Worm (Caenorhabditis elegans) whole organism, L3 larva: ENCODE measurements around the gene F13B6.1.
A peak's percentile ranks its signal among the peaks of the same experiment; 100 is the strongest.

ENCODE experiments used
- R02D3.7 ChIP-seq: fragments of 150-350 bp; optimal IDR thresholded peaks from 2 replicates; lab custom pipeline; 2014; ENCODE audit warnings: missing biosample characterization, missing genetic modification characterization
- ZK546.5 ChIP-seq: sonication (generic microtip); optimal IDR thresholded peaks from 2 replicates; lab custom pipeline; 2017; ENCODE audit warnings: missing biosample characterization, missing genetic modification characterization
- aly-2 ChIP-seq: fragments of 150-350 bp; optimal IDR thresholded peaks from 2 replicates; lab custom pipeline; 2014; ENCODE audit warnings: missing biosample characterization, missing genetic modification characterization
- ceh-16 ChIP-seq: sonication (generic microtip); optimal IDR thresholded peaks from 2 replicates; lab custom pipeline; 2017; ENCODE audit warnings: missing biosample characterization, missing genetic modification characterization
- ceh-28 ChIP-seq: fragments of 150-350 bp; optimal IDR thresholded peaks from 2 replicates; lab custom pipeline; 2014; ENCODE audit warnings: missing biosample characterization, missing genetic modification reagents, missing genetic modification characterization
- ceh-82 ChIP-seq: fragments of 150-350 bp; optimal IDR thresholded peaks from 2 replicates; lab custom pipeline; 2014; ENCODE audit warnings: missing biosample characterization, missing genetic modification characterization
- daf-12 ChIP-seq: fragments of 150-350 bp; optimal IDR thresholded peaks from 2 replicates; lab custom pipeline; 2014; ENCODE audit warnings: missing biosample characterization, missing genetic modification reagents, missing genetic modification characterization
- egl-5 ChIP-seq: fragments of 150-350 bp; optimal IDR thresholded peaks from 2 replicates; lab custom pipeline; 2017; ENCODE audit warnings: missing biosample characterization, missing genetic modification reagents, missing genetic modification characterization, inconsistent platforms
- elt-1 ChIP-seq: fragments of 150-350 bp; optimal IDR thresholded peaks from 2 replicates; lab custom pipeline; 2014; ENCODE audit warnings: missing biosample characterization, missing genetic modification characterization
- elt-2 ChIP-seq: sonication (generic microtip); optimal IDR thresholded peaks from 2 replicates; lab custom pipeline; 2016; ENCODE audit warnings: missing genetic modification reagents, mild to moderate bottlenecking, missing genetic modification characterization, missing compliant biosample characterization
- eor-1 ChIP-seq, 2 experiments: fragments of 150-350 bp; optimal IDR thresholded peaks; 2 replicates each; lab custom pipeline; 2014 to 2018; ENCODE audit warnings: missing biosample characterization in 2 of 2, missing genetic modification characterization in 2 of 2
- fkh-2 ChIP-seq: fragments of 150-350 bp; optimal IDR thresholded peaks from 2 replicates; lab custom pipeline; 2014; ENCODE audit warnings: missing biosample characterization, missing genetic modification reagents, missing genetic modification characterization
- fos-1 ChIP-seq: fragments of 150-350 bp; optimal IDR thresholded peaks from 2 replicates; lab custom pipeline; 2014; ENCODE audit warnings: missing biosample characterization, missing genetic modification characterization
- hmg-11 ChIP-seq: sonication (generic microtip); optimal IDR thresholded peaks from 2 replicates; lab custom pipeline; 2016; ENCODE audit warnings: missing genetic modification characterization, missing compliant biosample characterization
- jun-1 ChIP-seq: fragments of 150-350 bp; optimal IDR thresholded peaks from 2 replicates; lab custom pipeline; 2014; ENCODE audit warnings: missing biosample characterization, missing genetic modification reagents, missing genetic modification characterization
- lin-15B ChIP-seq: fragments of 150-350 bp; optimal IDR thresholded peaks from 2 replicates; lab custom pipeline; 2014; ENCODE audit warnings: missing biosample characterization, missing genetic modification characterization
- lin-39 ChIP-seq: fragments of 150-350 bp; optimal IDR thresholded peaks from 2 replicates; lab custom pipeline; 2018; ENCODE audit warnings: missing biosample characterization, missing genetic modification reagents, missing genetic modification characterization
- lsy-12 ChIP-seq: sonication (generic microtip); optimal IDR thresholded peaks from 2 replicates; lab custom pipeline; 2016; ENCODE audit warnings: mild to moderate bottlenecking, missing genetic modification characterization, missing compliant biosample characterization
- mml-1 ChIP-seq: fragments of 150-350 bp; sonication (generic microtip); optimal IDR thresholded peaks from 3 replicates; lab custom pipeline; 2014; ENCODE audit warnings: missing biosample characterization, missing genetic modification characterization
- nfya-1 ChIP-seq: sonication (generic microtip); optimal IDR thresholded peaks from 2 replicates; lab custom pipeline; 2017; ENCODE audit warnings: missing genetic modification characterization, mild to moderate bottlenecking, missing compliant biosample characterization, antibody characterized with exemption, moderate library complexity; ENCODE audit not compliant: insufficient read depth
- nhr-11 ChIP-seq: fragments of 150-350 bp; optimal IDR thresholded peaks from 2 replicates; lab custom pipeline; 2014; ENCODE audit warnings: missing biosample characterization, missing genetic modification characterization
- nhr-12 ChIP-seq: fragments of 150-350 bp; optimal IDR thresholded peaks from 2 replicates; lab custom pipeline; 2014; ENCODE audit warnings: missing biosample characterization, missing genetic modification characterization
- nhr-23 ChIP-seq: fragments of 150-350 bp; optimal IDR thresholded peaks from 2 replicates; lab custom pipeline; 2014; ENCODE audit warnings: missing biosample characterization, missing genetic modification reagents, missing genetic modification characterization
- nhr-25 ChIP-seq: sonication (generic microtip); optimal IDR thresholded peaks from 2 replicates; lab custom pipeline; 2017; ENCODE audit warnings: missing biosample characterization, missing genetic modification characterization
- nhr-28 ChIP-seq: fragments of 150-350 bp; optimal IDR thresholded peaks from 2 replicates; lab custom pipeline; 2014; ENCODE audit warnings: missing biosample characterization, missing genetic modification characterization
- nhr-43 ChIP-seq: sonication (generic microtip); optimal IDR thresholded peaks from 2 replicates; lab custom pipeline; 2016; ENCODE audit warnings: mild to moderate bottlenecking, missing genetic modification characterization, missing compliant biosample characterization; ENCODE audit not compliant: poor library complexity, severe bottlenecking
- nhr-67 ChIP-seq: fragments of 150-350 bp; optimal IDR thresholded peaks from 2 replicates; lab custom pipeline; 2014; ENCODE audit warnings: missing biosample characterization, missing genetic modification characterization
- nhr-76 ChIP-seq: fragments of 150-350 bp; sonication (generic microtip); optimal IDR thresholded peaks from 5 replicates; lab custom pipeline; 2014; ENCODE audit warnings: missing biosample characterization, missing genetic modification characterization
- nhr-77 ChIP-seq: fragments of 150-350 bp; optimal IDR thresholded peaks from 2 replicates; lab custom pipeline; 2014; ENCODE audit warnings: missing biosample characterization, missing genetic modification characterization
- pha-4 ChIP-seq: fragments of 150-350 bp; optimal IDR thresholded peaks from 2 replicates; lab custom pipeline; 2014; ENCODE audit warnings: missing biosample characterization, missing genetic modification reagents, missing genetic modification characterization
- pqm-1 ChIP-seq: fragments of 150-350 bp; optimal IDR thresholded peaks from 2 replicates; lab custom pipeline; 2017; ENCODE audit warnings: missing biosample characterization, missing genetic modification characterization, inconsistent platforms
- sea-2 ChIP-seq: fragments of 150-350 bp; sonication (generic microtip); optimal IDR thresholded peaks from 4 replicates; lab custom pipeline; 2014; ENCODE audit warnings: missing biosample characterization, missing genetic modification reagents, missing genetic modification characterization
- snpc-4 ChIP-seq: fragments of 150-350 bp; optimal IDR thresholded peaks from 2 replicates; lab custom pipeline; 2014; ENCODE audit warnings: missing biosample characterization, missing genetic modification characterization
- zag-1 ChIP-seq: fragments of 150-350 bp; optimal IDR thresholded peaks from 2 replicates; lab custom pipeline; 2014; ENCODE audit warnings: missing biosample characterization, missing genetic modification characterization
- ztf-11 ChIP-seq: fragments of 150-350 bp; optimal IDR thresholded peaks from 2 replicates; lab custom pipeline; 2014; ENCODE audit warnings: missing biosample characterization, missing genetic modification characterization
- ztf-4 ChIP-seq: fragments of 150-350 bp; optimal IDR thresholded peaks from 2 replicates; lab custom pipeline; 2014; ENCODE audit warnings: missing biosample characterization, missing genetic modification characterization

Gene F13B6.1

ce11 chrIV:7474826-7475225 lies 18.5 kb downstream of the F13B6.1 start, which contains the start of gene slc-25A18.2:
slc-25A18.2 (plus strand) TSS chrIV:7475041.
- TF ChIP-seq R02D3.7 (tag; lab: Kevin White, UChicago) (no peak), aly-2 (no peak), ceh-82 (no peak), lin-39 (tag; lab: Kevin White, UChicago) (no peak), ceh-16 (tag; lab: Kevin White, UChicago) (no peak), zag-1 (tag; lab: Kevin White, UChicago) (no peak), pqm-1 (tag; lab: Kevin White, UChicago) (no peak), hmg-11 (tag; lab: Kevin White, UChicago) (no peak), nhr-12 (no peak), ztf-4 (tag; lab: Kevin White, UChicago) (no peak), sea-2 (GFP tag; lab: Kevin White, UChicago) (no peak), mml-1 (no peak), nhr-77 (no peak), pha-4 (no peak), egl-5 (tag; lab: Kevin White, UChicago) (no peak)

ce11 chrIV:7477197-7477596 lies 20.9 kb downstream of the F13B6.1 start, which contains the start of gene pycr-4:
pycr-4 (minus strand) TSS chrIV:7477297.
- no peak for TF ChIP-seq nhr-23
- no peak for TF ChIP-seq ZK546.5 (tag; lab: Kevin White, UChicago)
- TF ChIP-seq ceh-16 (tag; lab: Kevin White, UChicago): no peak
- no peak for TF ChIP-seq nhr-12
- no peak for TF ChIP-seq ceh-28
- no peak for TF ChIP-seq ztf-11
- TF ChIP-seq lin-39 (tag; lab: Kevin White, UChicago): no peak
- no peak for TF ChIP-seq R02D3.7 (tag; lab: Kevin White, UChicago)

- TF ChIP-seq daf-12: no peak
- TF ChIP-seq aly-2: no peak
- no peak for TF ChIP-seq pqm-1 (tag; lab: Kevin White, UChicago)
- TF ChIP-seq nhr-23: no peak
- TF ChIP-seq ztf-11: no peak
- TF ChIP-seq ztf-4 (tag; lab: Kevin White, UChicago): no peak
- no peak for TF ChIP-seq lin-39 (tag; lab: Kevin White, UChicago)
- TF ChIP-seq ceh-82: no peak
- TF ChIP-seq fos-1 (tag; lab: Kevin White, UChicago): no peak
- TF ChIP-seq nhr-77: no peak
- no peak for TF ChIP-seq nhr-67
- TF ChIP-seq fkh-2 (tag; lab: Kevin White, UChicago): no peak
- TF ChIP-seq, all 47 proteins: peak for 0
Observed at ce11 chrIV:7477697-7478096, 21.4 kb downstream of the F13B6.1 start.

ce11 chrIV:7478134-7478533 lies 21.8 kb downstream of the F13B6.1 start, which contains the start of gene rod-1:
rod-1 (plus strand) TSS chrIV:7478452.
- TF ChIP-seq nhr-12 (no peak), pqm-1 (tag; lab: Kevin White, UChicago) (no peak), nhr-77 (no peak), mml-1 (no peak), nhr-67 (no peak), nhr-76 (tag; lab: Kevin White, UChicago) (no peak), nhr-28 (tag; lab: Kevin White, UChicago) (no peak), ztf-11 (no peak), eor-1 (tag; optimal IDR thresholded peaks at IDR 0.05; lab: Kevin White, UChicago) (no peak), ceh-28 (no peak), lsy-12 (tag; lab: Kevin White, UChicago) (no peak), nhr-23 (no peak), jun-1 (tag; lab: Kevin White, UChicago) (no peak), R02D3.7 (tag; lab: Kevin White, UChicago) (no peak)
- TF ChIP-seq, all 47 proteins: peak for 0

- TF ChIP-seq pha-4: peak; percentile 73
- TF ChIP-seq elt-1: peak; percentile 42
- peak; percentile 13 for TF ChIP-seq lin-15B (tag; lab: Kevin White, UChicago)
- TF ChIP-seq egl-5 (tag; lab: Kevin White, UChicago): no peak
- peak; percentile 82 for TF ChIP-seq snpc-4
- TF ChIP-seq jun-1 (tag; lab: Kevin White, UChicago): peak; percentile 43
- no peak for TF ChIP-seq ZK546.5 (tag; lab: Kevin White, UChicago)
- TF ChIP-seq nhr-25 (tag; lab: Kevin White, UChicago): peak; percentile 85
- TF ChIP-seq elt-2: peak; percentile 83
- TF ChIP-seq pqm-1 (tag; lab: Kevin White, UChicago): peak; percentile 52
- TF ChIP-seq lsy-12 (tag; lab: Kevin White, UChicago): peak; percentile 63
- peak; percentile 18 for TF ChIP-seq nhr-43 (tag; lab: Kevin White, UChicago)
- peak; percentile 49 for TF ChIP-seq nfya-1
- no peak for TF ChIP-seq nhr-11 (tag; lab: Kevin White, UChicago)
Observed at ce11 chrIV:7486201-7486947, 30.0 kb downstream of the F13B6.1 start, which contains the start of the genes his-61 and his-62. his-61 (minus strand) TSS chrIV:7486217. his-62 (plus strand) TSS chrIV:7486545.
